Fruit fly (Drosophila melanogaster) S2 (cell line): ENCODE measurements around the gene CG13359.

Experiments
- CG8478 ChIP-seq: fragments of >200 bp; optimal IDR thresholded peaks from 2 replicates; lab custom pipeline; 2018
- CTCF ChIP-seq, 2 experiments: fragments of >200 bp; optimal IDR thresholded peaks; 2 replicates each; lab custom pipeline; 2018

dm6 chrX:779344-779743 lies 23.9 kb downstream of the CG13359 start:
- no peak for TF ChIP-seq CTCF (optimal IDR thresholded peaks at IDR 0.05; lab: Kevin White, UChicago)
- no peak for TF ChIP-seq CG8478 (lab: Kevin White, UChicago)
